Worm (Caenorhabditis elegans) whole organism, L2 larva: ENCODE measurements around the gene C42C1.3.

Experiments used
- R02D3.7 ChIP-seq: fragments of 150-350 bp; optimal IDR thresholded peaks from 2 replicates; lab custom pipeline; 2014; ENCODE audit warnings: missing biosample characterization, missing genetic modification characterization
- ama-1 ChIP-seq: fragments of 150-350 bp; optimal IDR thresholded peaks from 2 replicates; lab custom pipeline; 2018; ENCODE audit warnings: inconsistent platforms
- blmp-1 ChIP-seq: sonication (generic microtip); optimal IDR thresholded peaks from 2 replicates; lab custom pipeline; 2017; ENCODE audit warnings: missing genetic modification characterization, mild to moderate bottlenecking, missing compliant biosample characterization, antibody characterized with exemption, moderate library complexity; ENCODE audit not compliant: insufficient read depth
- nhr-25 ChIP-seq: fragments of 150-350 bp; sonication (generic microtip); optimal IDR thresholded peaks from 3 replicates; lab custom pipeline; 2014; ENCODE audit warnings: missing biosample characterization, missing genetic modification characterization
- sem-4 ChIP-seq: fragments of 150-350 bp; optimal IDR thresholded peaks from 2 replicates; lab custom pipeline; 2014; ENCODE audit warnings: missing biosample characterization, missing genetic modification reagents, missing genetic modification characterization
- sma-9 ChIP-seq, 2 experiments: fragments of 150-350 bp in 1 of 2; sonication (generic microtip) in 1 of 2; optimal IDR thresholded peaks; 2 replicates each; lab custom pipeline; 2014 to 2016; ENCODE audit warnings: missing genetic modification characterization in 2 of 2, mild to moderate bottlenecking in 1 of 2, missing biosample characterization in 1 of 2, missing compliant biosample characterization in 1 of 2, missing genetic modification reagents in 1 of 2, moderate library complexity in 1 of 2
- unc-62 ChIP-seq: fragments of 150-350 bp; optimal IDR thresholded peaks from 2 replicates; lab custom pipeline; 2014; ENCODE audit warnings: missing biosample characterization, missing genetic modification reagents, missing genetic modification characterization

- TF ChIP-seq sem-4 (tag; lab: Kevin White, UChicago) (no peak), sma-9 (GFP tag; optimal IDR thresholded peaks at IDR 0.05; lab: Kevin White, UChicago) (no peak), sma-9 (tag; optimal IDR thresholded peaks at IDR 0.05; lab: Kevin White, UChicago) (no peak), ama-1 (lab: Kevin White, UChicago) (no peak), blmp-1 (no peak), R02D3.7 (tag; lab: Kevin White, UChicago) (no peak), unc-62 (GFP tag; lab: Kevin White, UChicago) (no peak), nhr-25 (tag; lab: Kevin White, UChicago) (no peak)
These were observed 5.6 kb upstream of the C42C1.3 start, which contains the start of gene vps-8 for ce11 chrIV:12275892-12276291.
